Worm (Caenorhabditis elegans) whole organism, mixed stage, embryonic: ENCODE results near the gene ugt-35.

ENCODE experiments used
- ceh-83 ChIP-seq: fragments of 200-800 bp; sonication (Bioruptor generic); optimal IDR thresholded peaks from 2 replicates; lab custom pipeline; 2018; ENCODE audit warnings: mild to moderate bottlenecking, missing genetic modification characterization, missing compliant biosample characterization
- ces-1 ChIP-seq: fragments of 150-350 bp; optimal IDR thresholded peaks from 2 replicates; lab custom pipeline; 2014; ENCODE audit warnings: missing biosample characterization, missing genetic modification reagents, missing genetic modification characterization
- elt-3 ChIP-seq: fragments of 150-350 bp; optimal IDR thresholded peaks from 2 replicates; lab custom pipeline; 2014; ENCODE audit warnings: missing biosample characterization, missing genetic modification characterization
- lin-13 ChIP-seq: fragments of 150-350 bp; optimal IDR thresholded peaks from 2 replicates; lab custom pipeline; 2014; ENCODE audit warnings: missing biosample characterization, missing genetic modification characterization
- lin-32 ChIP-seq: fragments of 200-800 bp; sonication (Bioruptor generic); optimal IDR thresholded peaks from 2 replicates; lab custom pipeline; 2018; ENCODE audit warnings: mild to moderate bottlenecking, missing genetic modification characterization, missing compliant biosample characterization
- nhr-76 ChIP-seq: sonication (generic microtip); optimal IDR thresholded peaks from 2 replicates; lab custom pipeline; 2017; ENCODE audit warnings: missing biosample characterization, missing genetic modification characterization
- pha-4 ChIP-seq: fragments of 150-350 bp; optimal IDR thresholded peaks from 2 replicates; lab custom pipeline; 2018; ENCODE audit warnings: missing biosample characterization, missing genetic modification reagents, missing genetic modification characterization

- TF ChIP-seq lin-13, result no peak
- no peak for TF ChIP-seq pha-4 (tag; lab: Kevin White, UChicago)
- TF ChIP-seq elt-3 (tag; lab: Kevin White, UChicago), result no peak
- TF ChIP-seq ces-1 (GFP tag; lab: Kevin White, UChicago), result no peak
- no peak for TF ChIP-seq ceh-83 (GFP tag; lab: Kevin White, UChicago)
- no peak for TF ChIP-seq lin-32 (GFP tag; lab: Kevin White, UChicago)
- no peak for TF ChIP-seq nhr-76 (tag; lab: Kevin White, UChicago)
Measured at ce11 chrV:10635722-10636121, 18.3 kb downstream of the ugt-35 start, which contains the start of gene kvs-2.
